Worm (Caenorhabditis elegans): ENCODE data around the gene Y17G9B.2.
A peak's percentile ranks its signal among the peaks of the same experiment; 100 is the strongest.

The Y17G9B.2 gene

ce11 chrIV:4745422-4745821, 18.5 kb upstream of the Y17G9B.2 start, which contains the start of gene timm-17B.1 (continued):
- TF ChIP-seq somi-1 (GFP tag; optimal IDR thresholded peaks at IDR 0.05) (no peak), die-1 (tag; optimal IDR thresholded peaks at IDR 0.05) (no peak), attf-3 (GFP tag; conservative IDR thresholded peaks at IDR 0.05) (no peak), lin-40 (tag; optimal IDR thresholded peaks at IDR 0.05) (peak; percentile 67), sdz-38 (tag; optimal IDR thresholded peaks at IDR 0.05) (no peak), tbx-9 (tag; optimal IDR thresholded peaks at IDR 0.05; ENCODE audit: borderline replicate concordance) (no peak), hlh-12 (tag; optimal IDR thresholded peaks at IDR 0.05) (no peak), sptf-2 (GFP tag; optimal IDR thresholded peaks at IDR 0.05) (no peak), F55B11.4 (tag; optimal IDR thresholded peaks at IDR 0.05; ENCODE audit: borderline replicate concordance, insufficient read depth) (no peak), zim-3 (tag; optimal IDR thresholded peaks at IDR 0.05) (no peak), hrde-1 (tag; optimal IDR thresholded peaks at IDR 0.05; ENCODE audit: borderline replicate concordance) (no peak), ztf-18 (tag; optimal IDR thresholded peaks at IDR 0.05) (peak; percentile 97), snpc-1.1 (tag; optimal IDR thresholded peaks at IDR 0.05; ENCODE audit: insufficient read depth) (peak; percentile 58), F33H1.4 (GFP tag; IDR thresholded peaks at IDR 0.05) (peak; percentile 62), F57A8.1 (GFP tag; optimal IDR thresholded peaks at IDR 0.05) (no peak), athp-1 (tag; optimal IDR thresholded peaks at IDR 0.05) (no peak), aptf-2 (GFP tag; conservative IDR thresholded peaks at IDR 0.05) (no peak), let-526 (GFP tag; IDR thresholded peaks at IDR 0.05) (no peak), let-607 (tag; optimal IDR thresholded peaks at IDR 0.05) (peak in 1 of 2 experiments; percentile 14), ztf-26 (tag; optimal IDR thresholded peaks at IDR 0.05) (no peak), nhr-120 (GFP tag; IDR thresholded peaks at IDR 0.05) (no peak), T26A5.8 (tag; optimal IDR thresholded peaks at IDR 0.05) (no peak), madf-8 (GFP tag; conservative IDR thresholded peaks at IDR 0.05) (peak; percentile 10; the same call in 1 of the 2 replicates), egl-18 (GFP tag; IDR thresholded peaks at IDR 0.05) (no peak), zfh-2 (GFP tag; conservative IDR thresholded peaks at IDR 0.05) (no peak), bed-1 (GFP tag; IDR thresholded peaks at IDR 0.05) (no peak), efl-1 (GFP tag; optimal IDR thresholded peaks at IDR 0.05) (no peak), aptf-3 (GFP tag; IDR thresholded peaks at IDR 0.05) (no peak)

ce11 chrIV:4747553-4747952, 16.4 kb upstream of the Y17G9B.2 start, which contains the start of gene tctn-1:
tctn-1 (minus strand) TSS chrIV:4747832.
- peak; percentile 69 for TF ChIP-seq repo-1 (tag; optimal IDR thresholded peaks at IDR 0.05)
- peak; percentile 23; the same call in 1 of the 2 replicates for TF ChIP-seq mcd-1 (GFP tag; IDR thresholded peaks at IDR 0.05)
- no peak for TF ChIP-seq unc-130 (GFP tag; optimal IDR thresholded peaks at IDR 0.05)
- peak; percentile 25 for TF ChIP-seq ama-1 (optimal IDR thresholded peaks at IDR 0.05)
- TF ChIP-seq ama-1 (GFP tag; optimal IDR thresholded peaks at IDR 0.05) = peak in 1 of 2 experiments; percentile 51
- TF ChIP-seq F39B2.1 (GFP tag; IDR thresholded peaks at IDR 0.05) = no peak
- TF ChIP-seq dpff-1 (tag; optimal IDR thresholded peaks at IDR 0.05) = no peak
- no peak for TF ChIP-seq akir-1 (GFP tag; optimal IDR thresholded peaks at IDR 0.05)
- TF ChIP-seq tbp1 (GFP tag; optimal IDR thresholded peaks at IDR 0.05) = no peak
- no peak for TF ChIP-seq zim-3 (tag; optimal IDR thresholded peaks at IDR 0.05)
- TF ChIP-seq ceh-91 (GFP tag; IDR thresholded peaks at IDR 0.05) = no peak
- no peak for TF ChIP-seq ekl-4 (GFP tag; IDR thresholded peaks at IDR 0.05)
- TF ChIP-seq hrde-1 (tag; optimal IDR thresholded peaks at IDR 0.05; ENCODE audit: borderline replicate concordance) = peak; percentile 51
- TF ChIP-seq attf-5 (GFP tag; optimal IDR thresholded peaks at IDR 0.05) = peak; percentile 17
- TF ChIP-seq F49E8.2 (tag; optimal IDR thresholded peaks at IDR 0.05; ENCODE audit: insufficient read depth) = peak; percentile 28
- no peak for TF ChIP-seq ceh-40 (GFP tag; IDR thresholded peaks at IDR 0.05)
- no peak for TF ChIP-seq ceh-100 (GFP tag; IDR thresholded peaks at IDR 0.05)
- peak; percentile 16; the same call in 1 of the 2 replicates for TF ChIP-seq madf-6 (GFP tag; IDR thresholded peaks at IDR 0.05)
- peak; percentile 11 for TF ChIP-seq snpc-3.4 (tag; optimal IDR thresholded peaks at IDR 0.05)
- TF ChIP-seq lin-26 (GFP tag; IDR thresholded peaks at IDR 0.05) = 0 out of 2 replicates have a peak, but pooled peaks have one; percentile 24
- peak; percentile 11 for TF ChIP-seq F10E7.11 (tag; optimal IDR thresholded peaks at IDR 0.05)
- TF ChIP-seq F55B11.4 (tag; optimal IDR thresholded peaks at IDR 0.05; ENCODE audit: borderline replicate concordance, insufficient read depth) = no peak
- TF ChIP-seq chd-7 (tag; optimal IDR thresholded peaks at IDR 0.05) = no peak
- TF ChIP-seq nhr-27 (tag; optimal IDR thresholded peaks at IDR 0.05) = no peak

All from whole organism, young adult.